Worm (Caenorhabditis elegans) whole organism, L2 larva: ENCODE measurements around the gene acs-7.

ENCODE experiments used
- C34F6.9 ChIP-seq: fragments of 150-350 bp; optimal IDR thresholded peaks from 2 replicates; lab custom pipeline; 2014; ENCODE audit warnings: missing biosample characterization, missing genetic modification characterization
- F13H6.1 ChIP-seq: sonication (generic microtip); optimal IDR thresholded peaks from 2 replicates; lab custom pipeline; 2016; ENCODE audit warnings: missing genetic modification characterization, missing compliant biosample characterization
- R02D3.7 ChIP-seq: fragments of 150-350 bp; optimal IDR thresholded peaks from 2 replicates; lab custom pipeline; 2014; ENCODE audit warnings: missing biosample characterization, missing genetic modification characterization
- Y55F3AM.14 ChIP-seq: fragments of 200-800 bp; sonication (Bioruptor generic); optimal IDR thresholded peaks from 2 replicates; lab custom pipeline; 2018; ENCODE audit warnings: mild to moderate bottlenecking, missing genetic modification characterization, missing compliant biosample characterization
- ZK546.5 ChIP-seq: sonication (generic microtip); optimal IDR thresholded peaks from 2 replicates; lab custom pipeline; 2017; ENCODE audit warnings: missing biosample characterization, missing genetic modification characterization
- alr-1 ChIP-seq: fragments of 150-350 bp; optimal IDR thresholded peaks from 2 replicates; lab custom pipeline; 2014; ENCODE audit warnings: missing biosample characterization, missing genetic modification characterization
- aly-2 ChIP-seq: fragments of 150-350 bp; optimal IDR thresholded peaks from 2 replicates; lab custom pipeline; 2014; ENCODE audit warnings: missing biosample characterization, missing genetic modification characterization
- ama-1 ChIP-seq: fragments of 150-350 bp; optimal IDR thresholded peaks from 2 replicates; lab custom pipeline; 2018; ENCODE audit warnings: inconsistent platforms
- blmp-1 ChIP-seq: sonication (generic microtip); optimal IDR thresholded peaks from 2 replicates; lab custom pipeline; 2017; ENCODE audit warnings: missing genetic modification characterization, mild to moderate bottlenecking, missing compliant biosample characterization, antibody characterized with exemption, moderate library complexity; ENCODE audit not compliant: insufficient read depth
- ceh-16 ChIP-seq: fragments of 150-350 bp; optimal IDR thresholded peaks from 2 replicates; lab custom pipeline; 2014; ENCODE audit warnings: missing biosample characterization, missing genetic modification characterization
- ceh-82 ChIP-seq: fragments of 150-350 bp; optimal IDR thresholded peaks from 2 replicates; lab custom pipeline; 2014; ENCODE audit warnings: missing biosample characterization, missing genetic modification characterization
- crh-2 ChIP-seq: sonication (generic microtip); optimal IDR thresholded peaks from 2 replicates; lab custom pipeline; 2017; ENCODE audit warnings: missing biosample characterization, missing genetic modification characterization
- dmd-4 ChIP-seq: sonication (generic microtip); optimal IDR thresholded peaks from 2 replicates; lab custom pipeline; 2017; ENCODE audit warnings: missing biosample characterization, missing genetic modification characterization
- egl-27 ChIP-seq: sonication (generic microtip); optimal IDR thresholded peaks from 3 replicates; lab custom pipeline; 2017; ENCODE audit warnings: missing biosample characterization, missing genetic modification reagents, missing genetic modification characterization
- elt-1 ChIP-seq: fragments of 150-350 bp; optimal IDR thresholded peaks from 2 replicates; lab custom pipeline; 2014; ENCODE audit warnings: missing biosample characterization, missing genetic modification characterization
- elt-3 ChIP-seq: sonication (generic microtip); optimal IDR thresholded peaks from 2 replicates; lab custom pipeline; 2017; ENCODE audit warnings: missing biosample characterization, missing genetic modification characterization
- fos-1 ChIP-seq: fragments of 150-350 bp; optimal IDR thresholded peaks from 2 replicates; lab custom pipeline; 2014; ENCODE audit warnings: missing biosample characterization, missing genetic modification characterization
- gmeb-1 ChIP-seq: fragments of 150-350 bp; optimal IDR thresholded peaks from 2 replicates; lab custom pipeline; 2014; ENCODE audit warnings: missing biosample characterization, missing genetic modification characterization
- lin-11 ChIP-seq: fragments of 150-350 bp; sonication (generic microtip); optimal IDR thresholded peaks from 2 replicates; lab custom pipeline; 2014; ENCODE audit warnings: missing biosample characterization, missing genetic modification characterization, inconsistent platforms, mixed read lengths
- lin-13 ChIP-seq: fragments of 150-350 bp; optimal IDR thresholded peaks from 2 replicates; lab custom pipeline; 2014; ENCODE audit warnings: missing biosample characterization, missing genetic modification reagents, missing genetic modification characterization
- lin-39 ChIP-seq: fragments of 150-350 bp; optimal IDR thresholded peaks from 2 replicates; lab custom pipeline; 2014; ENCODE audit warnings: missing biosample characterization, missing genetic modification reagents, missing genetic modification characterization
- lsy-2 ChIP-seq, 2 experiments: fragments of 150-350 bp in 1 of 2; sonication (generic microtip) in 1 of 2; optimal IDR thresholded peaks; 2 replicates each; lab custom pipeline; 2014 to 2017; ENCODE audit warnings: missing biosample characterization in 2 of 2, missing genetic modification characterization in 2 of 2
- mab-5 ChIP-seq: fragments of 150-350 bp; optimal IDR thresholded peaks from 2 replicates; lab custom pipeline; 2014; ENCODE audit warnings: missing biosample characterization, missing genetic modification characterization
- mbf-1 ChIP-seq: sonication (generic microtip); optimal IDR thresholded peaks from 2 replicates; lab custom pipeline; 2017; ENCODE audit warnings: missing biosample characterization, missing genetic modification characterization
- mdl-1 ChIP-seq, 2 experiments: fragments of 150-350 bp in 1 of 2; sonication (generic microtip) in 1 of 2; optimal IDR thresholded peaks; 2 replicates each; lab custom pipeline; 2017; ENCODE audit warnings: missing biosample characterization in 2 of 2, missing genetic modification characterization in 2 of 2
- nhr-10 ChIP-seq: sonication (generic microtip); optimal IDR thresholded peaks from 2 replicates; lab custom pipeline; 2017; ENCODE audit warnings: missing biosample characterization, missing genetic modification characterization
- nhr-11 ChIP-seq: fragments of 150-350 bp; optimal IDR thresholded peaks from 2 replicates; lab custom pipeline; 2014; ENCODE audit warnings: missing biosample characterization, missing genetic modification characterization
- nhr-12 ChIP-seq: fragments of 150-350 bp; optimal IDR thresholded peaks from 2 replicates; lab custom pipeline; 2014; ENCODE audit warnings: missing biosample characterization, missing genetic modification characterization
- nhr-129 ChIP-seq: fragments of 150-350 bp; optimal IDR thresholded peaks from 2 replicates; lab custom pipeline; 2014; ENCODE audit warnings: missing biosample characterization, missing genetic modification characterization
- nhr-21 ChIP-seq: fragments of 150-350 bp; optimal IDR thresholded peaks from 2 replicates; lab custom pipeline; 2014; ENCODE audit warnings: missing biosample characterization, missing genetic modification characterization
- nhr-23 ChIP-seq: fragments of 150-350 bp; optimal IDR thresholded peaks from 2 replicates; lab custom pipeline; 2014; ENCODE audit warnings: missing biosample characterization, missing genetic modification reagents, missing genetic modification characterization
- nhr-237 ChIP-seq: fragments of 150-350 bp; optimal IDR thresholded peaks from 2 replicates; lab custom pipeline; 2014; ENCODE audit warnings: missing biosample characterization, missing genetic modification characterization
- nhr-25 ChIP-seq: fragments of 150-350 bp; sonication (generic microtip); optimal IDR thresholded peaks from 3 replicates; lab custom pipeline; 2014; ENCODE audit warnings: missing biosample characterization, missing genetic modification characterization
- nhr-6 ChIP-seq: fragments of 150-350 bp; optimal IDR thresholded peaks from 2 replicates; lab custom pipeline; 2014; ENCODE audit warnings: missing biosample characterization, missing genetic modification characterization
- nhr-77 ChIP-seq: fragments of 150-350 bp; optimal IDR thresholded peaks from 2 replicates; lab custom pipeline; 2014; ENCODE audit warnings: missing biosample characterization, missing genetic modification characterization
- peb-1 ChIP-seq: fragments of 150-350 bp; optimal IDR thresholded peaks from 2 replicates; lab custom pipeline; 2014; ENCODE audit warnings: missing biosample characterization, missing genetic modification characterization
- sem-4 ChIP-seq: fragments of 150-350 bp; optimal IDR thresholded peaks from 2 replicates; lab custom pipeline; 2014; ENCODE audit warnings: missing biosample characterization, missing genetic modification reagents, missing genetic modification characterization
- skn-1 ChIP-seq: sonication (generic microtip); optimal IDR thresholded peaks from 2 replicates; lab custom pipeline; 2017; ENCODE audit warnings: missing biosample characterization, missing genetic modification characterization
- sma-3 ChIP-seq: sonication (generic microtip); optimal IDR thresholded peaks from 2 replicates; lab custom pipeline; 2016; ENCODE audit warnings: missing genetic modification reagents, missing genetic modification characterization, missing compliant biosample characterization
- sma-9 ChIP-seq, 2 experiments: fragments of 150-350 bp in 1 of 2; sonication (generic microtip) in 1 of 2; optimal IDR thresholded peaks; 2 replicates each; lab custom pipeline; 2014 to 2016; ENCODE audit warnings: missing genetic modification characterization in 2 of 2, mild to moderate bottlenecking in 1 of 2, missing biosample characterization in 1 of 2, missing compliant biosample characterization in 1 of 2, missing genetic modification reagents in 1 of 2, moderate library complexity in 1 of 2
- snpc-4 ChIP-seq: fragments of 150-350 bp; optimal IDR thresholded peaks from 2 replicates; lab custom pipeline; 2014; ENCODE audit warnings: missing biosample characterization, missing genetic modification characterization
- unc-39 ChIP-seq: fragments of 150-350 bp; optimal IDR thresholded peaks from 2 replicates; lab custom pipeline; 2014; ENCODE audit warnings: missing biosample characterization, missing genetic modification characterization
- unc-55 ChIP-seq: fragments of 150-350 bp; sonication (generic microtip); optimal IDR thresholded peaks from 3 replicates; lab custom pipeline; 2014; ENCODE audit warnings: missing biosample characterization, missing genetic modification reagents, missing genetic modification characterization
- unc-62 ChIP-seq: fragments of 150-350 bp; optimal IDR thresholded peaks from 2 replicates; lab custom pipeline; 2014; ENCODE audit warnings: missing biosample characterization, missing genetic modification reagents, missing genetic modification characterization
- zag-1 ChIP-seq: fragments of 150-350 bp; optimal IDR thresholded peaks from 2 replicates; lab custom pipeline; 2014; ENCODE audit warnings: missing biosample characterization, missing genetic modification characterization
- ztf-1 ChIP-seq: fragments of 200-800 bp; sonication (Bioruptor generic); conservative IDR thresholded peaks from 2 replicates; pipeline ENCODE4 v1.3.6; 2022; ENCODE audit warnings: missing genetic modification characterization, missing compliant biosample characterization
- ztf-11 ChIP-seq: sonication (generic microtip); optimal IDR thresholded peaks from 2 replicates; lab custom pipeline; 2017; ENCODE audit warnings: missing biosample characterization, missing genetic modification characterization
- ztf-4 ChIP-seq: fragments of 150-350 bp; optimal IDR thresholded peaks from 2 replicates; lab custom pipeline; 2014; ENCODE audit warnings: missing biosample characterization, missing genetic modification characterization

The acs-7 gene

DNA sequence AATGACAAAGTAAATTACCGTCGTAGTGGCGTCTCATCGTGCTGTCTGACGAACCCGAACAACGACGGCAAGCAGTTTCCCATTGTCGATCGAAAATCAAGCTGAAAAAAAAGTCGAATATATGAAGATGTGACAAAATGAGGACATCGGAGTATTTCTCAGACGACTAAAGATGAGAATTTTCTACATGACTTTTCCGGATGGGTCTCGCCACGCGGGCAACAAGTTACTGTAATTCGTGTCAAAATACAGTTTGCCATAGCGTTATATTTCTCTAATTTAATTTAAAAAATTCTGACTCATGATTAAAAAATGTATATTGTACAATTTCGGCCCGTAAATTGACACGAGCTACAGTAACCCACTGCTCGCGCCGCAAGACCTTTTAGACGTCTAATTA, 18.9 kb upstream of the acs-7 start, which contains the start of gene C01G6.4:
Gene C01G6.4, minus strand, starts transcription at position 101 of the 400 bp plus-strand sequence.
- TF ChIP-seq fos-1 (tag; lab: Kevin White, UChicago) (no peak), alr-1 (tag; lab: Kevin White, UChicago) (no peak), nhr-237 (tag; lab: Kevin White, UChicago) (no peak), snpc-4 (no peak), ama-1 (lab: Kevin White, UChicago) (no peak), mab-5 (tag; lab: Kevin White, UChicago) (no peak), nhr-12 (tag; lab: Kevin White, UChicago) (no peak), sem-4 (tag; lab: Kevin White, UChicago) (no peak), egl-27 (tag; lab: Kevin White, UChicago) (no peak), C34F6.9 (tag; lab: Kevin White, UChicago) (no peak), ztf-11 (tag; lab: Kevin White, UChicago) (no peak)

DNA sequence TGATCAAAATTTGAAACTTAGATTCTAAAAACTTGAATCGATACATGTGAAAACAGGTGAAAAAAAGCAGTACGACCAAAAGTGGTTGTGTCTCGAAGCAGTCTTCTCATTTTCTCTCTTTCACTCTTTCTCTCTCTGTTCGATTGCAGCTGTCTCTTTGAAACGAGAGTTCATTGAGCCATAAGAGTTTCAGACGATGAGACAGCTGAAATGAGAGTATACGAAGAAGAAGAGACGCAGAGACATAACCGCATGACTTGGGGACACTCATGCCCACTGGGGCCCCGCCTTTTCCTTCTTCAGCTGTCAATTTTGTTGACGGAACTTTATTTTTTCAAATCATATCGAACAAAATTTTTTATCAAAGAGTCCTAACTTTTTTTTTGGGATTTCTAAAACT, 17.8 kb upstream of the acs-7 start:
- TF ChIP-seq lin-13 (GFP tag; lab: Kevin White, UChicago) (peak; percentile 63), lsy-2 (tag; optimal IDR thresholded peaks at IDR 0.05; lab: Kevin White, UChicago) (peak; percentile 63 to 90), nhr-10 (tag; lab: Kevin White, UChicago) (no peak), ama-1 (lab: Kevin White, UChicago) (peak; percentile 82), ceh-16 (tag; lab: Kevin White, UChicago) (no peak), sma-9 (GFP tag; optimal IDR thresholded peaks at IDR 0.05; lab: Kevin White, UChicago) (peak; percentile 90), sma-9 (tag; optimal IDR thresholded peaks at IDR 0.05; lab: Kevin White, UChicago) (no peak), mdl-1 (tag; optimal IDR thresholded peaks at IDR 0.05; lab: Kevin White, UChicago) (peak; percentile 67 to 89), fos-1 (tag; lab: Kevin White, UChicago) (peak; percentile 95), lin-11 (tag; lab: Kevin White, UChicago) (peak; percentile 62), F13H6.1 (tag; lab: Kevin White, UChicago) (peak; percentile 89), crh-2 (tag; lab: Kevin White, UChicago) (peak; percentile 92), ztf-4 (tag; lab: Kevin White, UChicago) (peak; percentile 73), nhr-11 (tag; lab: Kevin White, UChicago) (no peak), unc-62 (GFP tag; lab: Kevin White, UChicago) (no peak), R02D3.7 (tag; lab: Kevin White, UChicago) (no peak), nhr-129 (tag; lab: Kevin White, UChicago) (peak; percentile 89), sem-4 (tag; lab: Kevin White, UChicago) (peak; percentile 7), nhr-12 (tag; lab: Kevin White, UChicago) (no peak), unc-39 (tag; lab: Kevin White, UChicago) (no peak), Y55F3AM.14 (GFP tag; lab: Kevin White, UChicago) (peak; percentile 6), skn-1 (no peak), nhr-237 (tag; lab: Kevin White, UChicago) (no peak), nhr-25 (tag; lab: Kevin White, UChicago) (peak; percentile 90), zag-1 (tag; lab: Kevin White, UChicago) (peak; percentile 76), nhr-6 (peak; percentile 81), mbf-1 (tag; lab: Kevin White, UChicago) (no peak), ZK546.5 (tag; lab: Kevin White, UChicago) (no peak), sma-3 (GFP tag; lab: Kevin White, UChicago) (peak; percentile 77), snpc-4 (peak; percentile 66), nhr-77 (tag; lab: Kevin White, UChicago) (no peak), egl-27 (tag; lab: Kevin White, UChicago) (peak; percentile 79), unc-55 (peak; percentile 74), lin-39 (tag; lab: Kevin White, UChicago) (no peak), dmd-4 (no peak), ztf-11 (tag; lab: Kevin White, UChicago) (no peak), ztf-1 (GFP tag; lab: Robert Waterston, UW) (no peak), peb-1 (tag; lab: Kevin White, UChicago) (no peak), nhr-23 (no peak), blmp-1 (tag; lab: Kevin White, UChicago) (peak; percentile 62), elt-3 (tag; lab: Kevin White, UChicago) (no peak), mab-5 (tag; lab: Kevin White, UChicago) (peak; percentile 83), gmeb-1 (tag; lab: Kevin White, UChicago) (peak; percentile 73), aly-2 (tag; lab: Kevin White, UChicago) (no peak), alr-1 (tag; lab: Kevin White, UChicago) (no peak), elt-1 (tag; lab: Kevin White, UChicago) (no peak), nhr-21 (tag; lab: Kevin White, UChicago) (peak; percentile 70), C34F6.9 (tag; lab: Kevin White, UChicago) (peak; percentile 92), ceh-82 (no peak)
- TF ChIP-seq, all 48 proteins: peak for 25
